Worm (Caenorhabditis elegans): ENCODE data around the gene bcl-7.

The bcl-7 gene

DNA sequence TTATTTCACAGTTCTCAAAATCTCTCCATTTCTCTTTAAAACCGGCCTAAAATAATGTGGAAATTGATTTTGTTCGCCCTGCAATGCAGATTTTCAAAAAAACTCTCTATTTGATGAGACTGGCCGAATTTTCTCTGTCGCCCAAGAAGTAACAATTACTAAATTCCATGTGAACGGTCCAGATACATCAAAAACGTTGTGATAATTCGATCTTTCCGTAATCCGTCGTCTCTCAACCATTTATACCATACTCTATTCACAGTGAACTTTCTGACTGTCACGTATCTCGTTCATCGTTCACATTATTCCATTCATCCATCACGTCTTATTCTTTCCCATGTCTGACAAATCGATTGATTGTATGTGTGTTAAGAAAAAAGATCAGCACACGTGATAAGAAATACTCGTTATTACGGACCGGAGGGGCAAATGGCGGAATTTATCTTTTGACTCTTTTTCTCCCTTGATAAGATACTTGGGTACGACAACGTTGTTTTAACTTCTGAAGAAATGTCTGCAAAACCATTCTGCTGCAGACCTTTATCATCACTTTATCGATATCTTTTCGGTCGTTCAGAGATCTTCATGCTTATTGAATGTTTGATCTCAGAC lies 4.7 kb upstream of the bcl-7 start:
- TF ChIP-seq Y53F4B.3 (GFP tag; IDR thresholded peaks at IDR 0.05): no peak
- no peak for TF ChIP-seq pbrm-1 (GFP tag; IDR thresholded peaks at IDR 0.05)
- no peak for TF ChIP-seq K12H6.12 (tag; optimal IDR thresholded peaks at IDR 0.05)
- no peak for TF ChIP-seq bed-1 (GFP tag; IDR thresholded peaks at IDR 0.05)
- peak; percentile 0 for TF ChIP-seq lin-40 (tag; optimal IDR thresholded peaks at IDR 0.05)
- TF ChIP-seq somi-1 (GFP tag; optimal IDR thresholded peaks at IDR 0.05): peak; percentile 6
- peak; percentile 36 for TF ChIP-seq ztf-26 (tag; optimal IDR thresholded peaks at IDR 0.05)

- TF ChIP-seq ceh-27 (GFP tag; optimal IDR thresholded peaks at IDR 0.05) (no peak), efl-1 (GFP tag; optimal IDR thresholded peaks at IDR 0.05) (no peak), C17E4.6 (GFP tag; IDR thresholded peaks at IDR 0.05) (no peak), ZK185.1 (tag; optimal IDR thresholded peaks at IDR 0.05; ENCODE audit: poor library complexity, severe bottlenecking) (no peak), lag-1 (GFP tag; IDR thresholded peaks at IDR 0.05) (no peak), cebp-2 (GFP tag; IDR thresholded peaks at IDR 0.05) (no peak), ama-1 (optimal IDR thresholded peaks at IDR 0.05) (no peak), ama-1 (GFP tag; optimal IDR thresholded peaks at IDR 0.05) (no peak)
These were observed 3.6 kb upstream of the bcl-7 start for ce11 chrIII:5922236-5922635.

ce11 chrIII:5930659-5931058 lies 4.8 kb downstream of the bcl-7 start:
- TF ChIP-seq die-1 (tag; optimal IDR thresholded peaks at IDR 0.05) (no peak), F57A8.1 (GFP tag; optimal IDR thresholded peaks at IDR 0.05) (no peak), let-526 (GFP tag; IDR thresholded peaks at IDR 0.05) (no peak), madf-6 (GFP tag; IDR thresholded peaks at IDR 0.05) (no peak), nhr-179 (tag; optimal IDR thresholded peaks at IDR 0.05) (no peak), lir-1 (GFP tag; conservative IDR thresholded peaks at IDR 0.05) (no peak)

ce11 chrIII:5931433-5931994 lies 5.6 kb downstream of the bcl-7 start, which contains the start of gene EGAP1.5:
Gene EGAP1.5 (plus strand): TSS chrIII:5931721.
- TF ChIP-seq ceh-27 (GFP tag; optimal IDR thresholded peaks at IDR 0.05) (no peak), C06A6.2 (GFP tag; conservative IDR thresholded peaks at IDR 0.05) (no peak)

DNA sequence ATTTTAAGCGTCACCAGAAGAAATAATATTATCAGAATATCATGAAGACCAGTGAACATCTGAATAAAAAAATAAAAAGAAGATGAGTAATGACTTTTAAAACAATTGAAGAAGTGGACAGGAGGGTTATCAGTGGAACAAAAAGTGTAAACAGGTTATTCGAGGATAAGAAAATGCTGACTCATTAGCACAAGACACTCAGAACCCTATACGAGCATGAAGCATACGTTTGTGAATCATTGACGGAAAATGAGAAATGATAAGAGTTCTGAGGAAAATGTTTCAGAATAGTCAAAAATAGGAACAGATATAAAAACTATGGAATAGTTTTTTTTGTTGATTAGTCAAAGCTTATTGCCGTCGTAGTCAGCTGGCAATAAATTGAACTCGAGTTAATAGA lies 7.0 kb downstream of the bcl-7 start, which contains the start of gene zmp-1:
Gene zmp-1, minus strand, starts transcription at position 101 of the 400 bp plus-strand sequence.
- no peak for TF ChIP-seq hrde-1 (tag; optimal IDR thresholded peaks at IDR 0.05; ENCODE audit: borderline replicate concordance)
- no peak for TF ChIP-seq F37B4.10 (GFP tag; IDR thresholded peaks at IDR 0.05)
- TF ChIP-seq madf-3 (GFP tag; IDR thresholded peaks at IDR 0.05): no peak
- no peak for TF ChIP-seq fkh-3 (tag; optimal IDR thresholded peaks at IDR 0.05)
- TF ChIP-seq hsf-1 (GFP tag; IDR thresholded peaks at IDR 0.05): no peak
- no peak for TF ChIP-seq ztf-22 (GFP tag; optimal IDR thresholded peaks at IDR 0.05)
- no peak for TF ChIP-seq attf-5 (GFP tag; optimal IDR thresholded peaks at IDR 0.05)
- no peak for TF ChIP-seq D2030.7 (GFP tag; IDR thresholded peaks at IDR 0.05)
- TF ChIP-seq C17E4.6 (GFP tag; IDR thresholded peaks at IDR 0.05): no peak
- TF ChIP-seq ccch-3 (GFP tag; optimal IDR thresholded peaks at IDR 0.05): no peak
- no peak for TF ChIP-seq F22D6.2 (tag; optimal IDR thresholded peaks at IDR 0.05)
- TF ChIP-seq egl-18 (GFP tag; IDR thresholded peaks at IDR 0.05): no peak
- TF ChIP-seq lag-1 (GFP tag; IDR thresholded peaks at IDR 0.05): no peak
- TF ChIP-seq snpc-3.4 (tag; optimal IDR thresholded peaks at IDR 0.05): no peak
- TF ChIP-seq aptf-2 (GFP tag; conservative IDR thresholded peaks at IDR 0.05): no peak
- no peak for TF ChIP-seq cebp-2 (GFP tag; IDR thresholded peaks at IDR 0.05)
- TF ChIP-seq Y67H2A.10 (GFP tag; conservative IDR thresholded peaks at IDR 0.05): no peak
- TF ChIP-seq sptf-2 (GFP tag; optimal IDR thresholded peaks at IDR 0.05): no peak
- no peak for TF ChIP-seq mel-28 (tag; optimal IDR thresholded peaks at IDR 0.05; ENCODE audit: borderline replicate concordance)
- TF ChIP-seq F23B12.7 (tag; optimal IDR thresholded peaks at IDR 0.05; ENCODE audit: insufficient read depth): no peak
